Worm (Caenorhabditis elegans) whole organism, mixed stage, embryonic: Measurements from ENCODE around the gene K05D4.9.

ENCODE experiments used
- M03D4.4 ChIP-seq: sonication (generic microtip); optimal IDR thresholded peaks from 2 replicates; lab custom pipeline; 2017; ENCODE audit warnings: mild to moderate bottlenecking, missing genetic modification characterization, missing compliant biosample characterization
- bed-3 ChIP-seq: fragments of 200-800 bp; sonication (Bioruptor generic); optimal IDR thresholded peaks from 3 replicates; lab custom pipeline; 2018; ENCODE audit warnings: mild to moderate bottlenecking, missing genetic modification characterization, moderate library complexity, missing compliant biosample characterization
- blmp-1 ChIP-seq: fragments of 150-350 bp; optimal IDR thresholded peaks from 2 replicates; lab custom pipeline; 2014; ENCODE audit warnings: missing biosample characterization, missing genetic modification characterization
- ceh-39 ChIP-seq: fragments of 150-350 bp; optimal IDR thresholded peaks from 2 replicates; lab custom pipeline; 2014; ENCODE audit warnings: missing biosample characterization, missing genetic modification characterization
- ceh-43 ChIP-seq: fragments of 200-800 bp; sonication (Bioruptor generic); optimal IDR thresholded peaks from 2 replicates; lab custom pipeline; 2018; ENCODE audit warnings: mild to moderate bottlenecking, missing genetic modification characterization, moderate library complexity, missing compliant biosample characterization
- ceh-83 ChIP-seq: fragments of 200-800 bp; sonication (Bioruptor generic); optimal IDR thresholded peaks from 2 replicates; lab custom pipeline; 2018; ENCODE audit warnings: mild to moderate bottlenecking, missing genetic modification characterization, missing compliant biosample characterization
- ces-1 ChIP-seq: fragments of 150-350 bp; optimal IDR thresholded peaks from 2 replicates; lab custom pipeline; 2014; ENCODE audit warnings: missing biosample characterization, missing genetic modification reagents, missing genetic modification characterization
- cnd-1 ChIP-seq: fragments of 200-800 bp; sonication (Bioruptor generic); optimal IDR thresholded peaks from 2 replicates; lab custom pipeline; 2018; ENCODE audit warnings: mild to moderate bottlenecking, missing genetic modification characterization, missing compliant biosample characterization
- drap-1 ChIP-seq: fragments of 200-800 bp; sonication (Bioruptor generic); optimal IDR thresholded peaks from 3 replicates; lab custom pipeline; 2018; ENCODE audit warnings: mild to moderate bottlenecking, missing genetic modification characterization, missing compliant biosample characterization
- elt-1 ChIP-seq: sonication (generic microtip); optimal IDR thresholded peaks from 2 replicates; lab custom pipeline; 2017; ENCODE audit warnings: missing genetic modification characterization, mild to moderate bottlenecking, missing compliant biosample characterization, antibody characterized with exemption, moderate library complexity, borderline replicate concordance; ENCODE audit not compliant: insufficient read depth
- elt-3 ChIP-seq: fragments of 150-350 bp; optimal IDR thresholded peaks from 2 replicates; lab custom pipeline; 2014; ENCODE audit warnings: missing biosample characterization, missing genetic modification characterization
- flh-1 ChIP-seq: fragments of 200-800 bp; sonication (Bioruptor generic); optimal IDR thresholded peaks from 2 replicates; lab custom pipeline; 2018; ENCODE audit warnings: mild to moderate bottlenecking, missing genetic modification characterization, moderate library complexity, missing compliant biosample characterization
- ham-2 ChIP-seq: fragments of 200-800 bp; sonication (Bioruptor generic); optimal IDR thresholded peaks from 2 replicates; lab custom pipeline; 2018; ENCODE audit warnings: mild to moderate bottlenecking, missing genetic modification characterization, missing compliant biosample characterization
- hlh-1 ChIP-seq: fragments of 150-350 bp; optimal IDR thresholded peaks from 2 replicates; lab custom pipeline; 2014; ENCODE audit warnings: missing biosample characterization, missing genetic modification reagents, missing genetic modification characterization
- lin-13 ChIP-seq: fragments of 150-350 bp; optimal IDR thresholded peaks from 2 replicates; lab custom pipeline; 2014; ENCODE audit warnings: missing biosample characterization, missing genetic modification characterization
- lin-32 ChIP-seq: fragments of 200-800 bp; sonication (Bioruptor generic); optimal IDR thresholded peaks from 2 replicates; lab custom pipeline; 2018; ENCODE audit warnings: mild to moderate bottlenecking, missing genetic modification characterization, missing compliant biosample characterization
- lsy-2 ChIP-seq: fragments of 150-350 bp; optimal IDR thresholded peaks from 2 replicates; lab custom pipeline; 2014; ENCODE audit warnings: missing biosample characterization, missing genetic modification characterization
- mab-5 ChIP-seq: fragments of 150-350 bp; optimal IDR thresholded peaks from 2 replicates; lab custom pipeline; 2014; ENCODE audit warnings: missing biosample characterization, missing genetic modification characterization
- mep-1 ChIP-seq: fragments of 150-350 bp; optimal IDR thresholded peaks from 2 replicates; lab custom pipeline; 2017; ENCODE audit warnings: missing biosample characterization, missing genetic modification reagents, missing genetic modification characterization, inconsistent platforms
- mls-2 ChIP-seq: sonication (generic microtip); optimal IDR thresholded peaks from 2 replicates; lab custom pipeline; 2016; ENCODE audit warnings: mild to moderate bottlenecking, missing genetic modification characterization, moderate library complexity, missing compliant biosample characterization
- nhr-2 ChIP-seq: fragments of 150-350 bp; optimal IDR thresholded peaks from 2 replicates; lab custom pipeline; 2014; ENCODE audit warnings: missing biosample characterization, missing genetic modification characterization
- nhr-237 ChIP-seq: fragments of 150-350 bp; optimal IDR thresholded peaks from 2 replicates; lab custom pipeline; 2014; ENCODE audit warnings: missing biosample characterization, missing genetic modification characterization
- nhr-28 ChIP-seq: fragments of 150-350 bp; optimal IDR thresholded peaks from 2 replicates; lab custom pipeline; 2014; ENCODE audit warnings: missing biosample characterization, missing genetic modification characterization
- nhr-76 ChIP-seq: sonication (generic microtip); optimal IDR thresholded peaks from 2 replicates; lab custom pipeline; 2017; ENCODE audit warnings: missing biosample characterization, missing genetic modification characterization
- pha-4 ChIP-seq: fragments of 150-350 bp; optimal IDR thresholded peaks from 2 replicates; lab custom pipeline; 2018; ENCODE audit warnings: missing biosample characterization, missing genetic modification reagents, missing genetic modification characterization
- sem-2 ChIP-seq: fragments of 200-800 bp; sonication (Bioruptor generic); optimal IDR thresholded peaks from 2 replicates; lab custom pipeline; 2018; ENCODE audit warnings: mild to moderate bottlenecking, missing genetic modification characterization, missing compliant biosample characterization
- snpc-4 ChIP-seq: fragments of 150-350 bp; optimal IDR thresholded peaks from 2 replicates; lab custom pipeline; 2014; ENCODE audit warnings: missing biosample characterization, missing genetic modification characterization
- sptf-1 ChIP-seq: sonication (generic microtip); optimal IDR thresholded peaks from 2 replicates; lab custom pipeline; 2017; ENCODE audit warnings: mild to moderate bottlenecking, missing genetic modification characterization, moderate library complexity, missing compliant biosample characterization
- tbx-8 ChIP-seq: fragments of 200-800 bp; sonication (Bioruptor generic); optimal IDR thresholded peaks from 2 replicates; lab custom pipeline; 2018; ENCODE audit warnings: mild to moderate bottlenecking, missing genetic modification characterization, moderate library complexity, missing compliant biosample characterization
- unc-120 ChIP-seq: sonication (generic microtip); optimal IDR thresholded peaks from 2 replicates; lab custom pipeline; 2017; ENCODE audit warnings: missing genetic modification characterization, missing compliant biosample characterization; ENCODE audit not compliant: poor library complexity, severe bottlenecking
- unc-39 ChIP-seq: fragments of 150-350 bp; optimal IDR thresholded peaks from 2 replicates; lab custom pipeline; 2014; ENCODE audit warnings: missing biosample characterization, missing genetic modification characterization
- unc-62 ChIP-seq: fragments of 150-350 bp; optimal IDR thresholded peaks from 2 replicates; lab custom pipeline; 2014; ENCODE audit warnings: missing biosample characterization, missing genetic modification reagents, missing genetic modification characterization
- zip-8 ChIP-seq: fragments of 150-350 bp; optimal IDR thresholded peaks from 2 replicates; lab custom pipeline; 2014; ENCODE audit warnings: missing biosample characterization, missing genetic modification characterization
- ztf-11 ChIP-seq: fragments of 150-350 bp; optimal IDR thresholded peaks from 2 replicates; lab custom pipeline; 2014; ENCODE audit warnings: missing biosample characterization, missing genetic modification characterization

The K05D4.9 gene

ce11 chrV:16171721-16172120 is at the start of gene K05D4.9:
Gene K05D4.9 (minus strand): TSS chrV:16171821.
- no peak for TF ChIP-seq elt-1 (tag; lab: Kevin White, UChicago)
- TF ChIP-seq unc-39 (tag; lab: Kevin White, UChicago), result no peak
- no peak for TF ChIP-seq tbx-8 (GFP tag; lab: Kevin White, UChicago)
- no peak for TF ChIP-seq blmp-1 (tag; lab: Kevin White, UChicago)
- no peak for TF ChIP-seq lin-32 (GFP tag; lab: Kevin White, UChicago)
- TF ChIP-seq mls-2 (tag; lab: Kevin White, UChicago), result no peak
- no peak for TF ChIP-seq ceh-83 (GFP tag; lab: Kevin White, UChicago)
- no peak for TF ChIP-seq sem-2 (GFP tag; lab: Kevin White, UChicago)
- no peak for TF ChIP-seq nhr-237 (tag; lab: Kevin White, UChicago)
- no peak for TF ChIP-seq ces-1 (GFP tag; lab: Kevin White, UChicago)
- no peak for TF ChIP-seq bed-3
- TF ChIP-seq zip-8 (tag; lab: Kevin White, UChicago), result no peak

- TF ChIP-seq cnd-1 (tag; lab: Kevin White, UChicago), result no peak
- no peak for TF ChIP-seq ceh-39 (tag; lab: Kevin White, UChicago)
- TF ChIP-seq ceh-43 (GFP tag; lab: Kevin White, UChicago), result no peak
- TF ChIP-seq mep-1 (tag; lab: Kevin White, UChicago), result no peak
- no peak for TF ChIP-seq mls-2 (tag; lab: Kevin White, UChicago)
- TF ChIP-seq drap-1 (GFP tag; lab: Kevin White, UChicago), result no peak
- no peak for TF ChIP-seq sptf-1
- no peak for TF ChIP-seq elt-3 (tag; lab: Kevin White, UChicago)
- no peak for TF ChIP-seq lin-13 (tag; lab: Kevin White, UChicago)
- TF ChIP-seq nhr-76 (tag; lab: Kevin White, UChicago), result no peak
- no peak for TF ChIP-seq bed-3
- TF ChIP-seq hlh-1 (tag; lab: Kevin White, UChicago), result no peak
- TF ChIP-seq nhr-237 (tag; lab: Kevin White, UChicago), result no peak
- TF ChIP-seq nhr-2, result no peak
- no peak for TF ChIP-seq lsy-2
- no peak for TF ChIP-seq unc-39 (tag; lab: Kevin White, UChicago)
- no peak for TF ChIP-seq lin-32 (GFP tag; lab: Kevin White, UChicago)
- TF ChIP-seq sem-2 (GFP tag; lab: Kevin White, UChicago), result no peak
- no peak for TF ChIP-seq snpc-4
- TF ChIP-seq unc-62, result no peak
These were observed 48.4 kb upstream of the K05D4.9 start for ce11 chrV:16220020-16220419.

ce11 chrV:16218972-16219757 is 47.5 kb upstream of the K05D4.9 start, which contains the start of gene glc-1:
Gene glc-1 (plus strand): TSS chrV:16219634.
- TF ChIP-seq tbx-8 (GFP tag; lab: Kevin White, UChicago) (no peak), unc-62 (no peak), lsy-2 (no peak)

- TF ChIP-seq lin-13 (tag; lab: Kevin White, UChicago) (no peak), pha-4 (tag; lab: Kevin White, UChicago) (no peak), bed-3 (no peak), lsy-2 (no peak), snpc-4 (no peak), ztf-11 (tag; lab: Kevin White, UChicago) (no peak), unc-39 (tag; lab: Kevin White, UChicago) (no peak), M03D4.4 (tag; lab: Kevin White, UChicago) (no peak), unc-120 (tag; lab: Kevin White, UChicago) (no peak)
These were observed 46.9 kb upstream of the K05D4.9 start, which contains the start of gene F11A5.15 for ce11 chrV:16218522-16218921. Gene F11A5.15 (minus strand): TSS chrV:16218622.

ce11 chrV:16214505-16214904 is 42.9 kb upstream of the K05D4.9 start, which contains the start of gene F11A5.9:
Gene F11A5.9 (plus strand): TSS chrV:16214890.
- no peak for TF ChIP-seq sptf-1
- TF ChIP-seq sem-2 (GFP tag; lab: Kevin White, UChicago), result no peak
- no peak for TF ChIP-seq ztf-11 (tag; lab: Kevin White, UChicago)
- no peak for TF ChIP-seq mab-5 (tag; lab: Kevin White, UChicago)
- TF ChIP-seq ham-2 (GFP tag; lab: Kevin White, UChicago), result no peak
- no peak for TF ChIP-seq ceh-83 (GFP tag; lab: Kevin White, UChicago)
- no peak for TF ChIP-seq ceh-43 (GFP tag; lab: Kevin White, UChicago)
- no peak for TF ChIP-seq nhr-28 (tag; lab: Kevin White, UChicago)
- no peak for TF ChIP-seq hlh-1 (tag; lab: Kevin White, UChicago)
- no peak for TF ChIP-seq flh-1 (GFP tag; lab: Kevin White, UChicago)
- TF ChIP-seq elt-1 (tag; lab: Kevin White, UChicago), result no peak
- TF ChIP-seq cnd-1 (tag; lab: Kevin White, UChicago), result no peak
- no peak for TF ChIP-seq nhr-76 (tag; lab: Kevin White, UChicago)
- TF ChIP-seq blmp-1 (tag; lab: Kevin White, UChicago), result no peak
- TF ChIP-seq lin-13 (tag; lab: Kevin White, UChicago), result no peak
- no peak for TF ChIP-seq drap-1 (GFP tag; lab: Kevin White, UChicago)
- no peak for TF ChIP-seq unc-39 (tag; lab: Kevin White, UChicago)
- TF ChIP-seq ceh-39 (tag; lab: Kevin White, UChicago), result no peak
- TF ChIP-seq mep-1 (tag; lab: Kevin White, UChicago), result no peak
- TF ChIP-seq nhr-237 (tag; lab: Kevin White, UChicago), result no peak
